Fruit fly (Drosophila melanogaster) whole organism, embryonic: ENCODE measurements around the gene CG10602.

Experiments
- Ada2b ChIP-seq: fragments of 200-800 bp; sonication (Bioruptor generic); IDR thresholded peaks from 2 replicates; pipeline ENCODE4 v1.3.6; 2022; ENCODE audit warnings: missing biosample characterization, missing genetic modification characterization
- CG10147 ChIP-seq: fragments of 200-800 bp; sonication (Bioruptor generic); optimal IDR thresholded peaks from 2 replicates; lab custom pipeline; 2019; ENCODE audit warnings: missing biosample characterization, mild to moderate bottlenecking, missing genetic modification characterization, moderate library complexity
- CG12769 ChIP-seq: fragments of 200-800 bp; sonication (Bioruptor generic); optimal IDR thresholded peaks from 2 replicates; lab custom pipeline; 2019; ENCODE audit warnings: missing biosample characterization, mild to moderate bottlenecking, missing genetic modification characterization, moderate library complexity
- CG13894 ChIP-seq: fragments of 200-800 bp; sonication (Bioruptor generic); optimal IDR thresholded peaks from 3 replicates; lab custom pipeline; 2018; ENCODE audit warnings: missing biosample characterization, mild to moderate bottlenecking, missing genetic modification characterization, moderate library complexity
- CG14860 ChIP-seq: fragments of 200-800 bp; sonication (Bioruptor generic); IDR thresholded peaks from 3 replicates; pipeline ENCODE4 v1.3.6; 2022; ENCODE audit warnings: missing biosample characterization, missing genetic modification characterization; ENCODE audit not compliant: partially characterized antibody
- CG14965 ChIP-seq: fragments of 200-800 bp; sonication (Bioruptor generic); optimal IDR thresholded peaks from 2 replicates; lab custom pipeline; 2016; ENCODE audit warnings: missing biosample characterization, missing genetic modification characterization, borderline replicate concordance
- CG15269 ChIP-seq: fragments of 200-800 bp; sonication (Bioruptor generic); optimal IDR thresholded peaks from 2 replicates; lab custom pipeline; 2018; ENCODE audit warnings: missing biosample characterization, mild to moderate bottlenecking, missing genetic modification characterization, moderate library complexity
- CG15514 ChIP-seq: fragments of 200-800 bp; sonication (Bioruptor generic); optimal IDR thresholded peaks from 3 replicates; lab custom pipeline; 2017; ENCODE audit warnings: missing biosample characterization, missing genetic modification characterization, mild to moderate bottlenecking, moderate library complexity, missing genetic modification reagents
- CG2875 ChIP-seq: fragments of 200-800 bp; sonication (Bioruptor generic); optimal IDR thresholded peaks from 2 replicates; lab custom pipeline; 2017; ENCODE audit warnings: missing biosample characterization, mild to moderate bottlenecking, missing genetic modification characterization, missing genetic modification reagents
- CG3163 ChIP-seq: fragments of 200-800 bp; sonication (Bioruptor generic); optimal IDR thresholded peaks from 3 replicates; lab custom pipeline; 2016; ENCODE audit warnings: missing biosample characterization, missing genetic modification characterization
- CG32532 ChIP-seq: fragments of 200-800 bp; sonication (Bioruptor generic); IDR thresholded peaks from 2 replicates; pipeline ENCODE4 v1.3.6; 2022; ENCODE audit warnings: missing biosample characterization, missing genetic modification characterization
- CG32772 ChIP-seq: fragments of 200-800 bp; sonication (Bioruptor generic); IDR thresholded peaks from 2 replicates; pipeline ENCODE4 v1.3.6; 2022; ENCODE audit warnings: missing biosample characterization, missing genetic modification characterization
- CG5180 ChIP-seq: fragments of 200-800 bp; sonication (Bioruptor generic); optimal IDR thresholded peaks from 3 replicates; lab custom pipeline; 2017; ENCODE audit warnings: missing biosample characterization, missing genetic modification characterization, mild to moderate bottlenecking, moderate library complexity, missing genetic modification reagents
- CG7786 ChIP-seq: fragments of 200-800 bp; sonication (Bioruptor generic); optimal IDR thresholded peaks from 2 replicates; lab custom pipeline; 2016; ENCODE audit warnings: missing biosample characterization, missing genetic modification characterization
- CG9932 ChIP-seq: fragments of 200-800 bp; sonication (Bioruptor generic); IDR thresholded peaks from 2 replicates; pipeline ENCODE4 v1.3.6; 2022; ENCODE audit warnings: missing biosample characterization, missing genetic modification characterization
- CHES-1-like ChIP-seq: fragments of 200-800 bp; sonication (Bioruptor generic); optimal IDR thresholded peaks from 2 replicates; lab custom pipeline; 2016; ENCODE audit warnings: missing biosample characterization, missing genetic modification characterization
- CTCF ChIP-seq: fragments of 200-800 bp; sonication (Bioruptor generic); optimal IDR thresholded peaks from 2 replicates; lab custom pipeline; 2017; ENCODE audit warnings: missing biosample characterization, mild to moderate bottlenecking, missing genetic modification characterization, moderate library complexity
- Doc2 ChIP-seq: fragments of 200-800 bp; sonication (Bioruptor generic); IDR thresholded peaks from 2 replicates; pipeline ENCODE4 v1.3.6; 2022; ENCODE audit warnings: missing biosample characterization, missing genetic modification characterization
- Ets65A ChIP-seq: fragments of 200-800 bp; sonication (Bioruptor generic); peaks from one replicate; lab custom pipeline; 2016; ENCODE audit warnings: missing biosample characterization, missing genetic modification characterization
- Fer3 ChIP-seq: fragments of 200-800 bp; sonication (Bioruptor generic); optimal IDR thresholded peaks from 2 replicates; lab custom pipeline; 2018; ENCODE audit warnings: missing biosample characterization, mild to moderate bottlenecking, missing genetic modification characterization, moderate library complexity
- Gug ChIP-seq: fragments of 200-800 bp; sonication (Bioruptor generic); IDR thresholded peaks from 4 replicates; pipeline ENCODE4 v1.3.6; 2022; ENCODE audit warnings: missing biosample characterization, missing genetic modification characterization
- HLH4C ChIP-seq: fragments of 200-800 bp; sonication (Bioruptor generic); IDR thresholded peaks from 3 replicates; pipeline ENCODE4 v1.3.6; 2022; ENCODE audit warnings: missing biosample characterization, missing genetic modification characterization; ENCODE audit not compliant: partially characterized antibody
- Hmr ChIP-seq: fragments of 200-800 bp; sonication (Bioruptor generic); optimal IDR thresholded peaks from 3 replicates; lab custom pipeline; 2017; ENCODE audit warnings: mild to moderate bottlenecking, missing biosample characterization, missing genetic modification reagents, missing genetic modification characterization
- Poxn ChIP-seq: fragments of 200-800 bp; sonication (Bioruptor generic); IDR thresholded peaks from 2 replicates; pipeline ENCODE4 v1.3.6; 2022; ENCODE audit warnings: missing biosample characterization, missing genetic modification characterization
- Rfx ChIP-seq: fragments of 200-800 bp; sonication (Bioruptor generic); IDR thresholded peaks from 2 replicates; pipeline ENCODE4 v1.3.6; 2022; ENCODE audit warnings: missing biosample characterization, missing genetic modification characterization
- Sox100B ChIP-seq: fragments of 200-800 bp; sonication (Bioruptor generic); optimal IDR thresholded peaks from 3 replicates; lab custom pipeline; 2018; ENCODE audit warnings: missing biosample characterization, mild to moderate bottlenecking, missing genetic modification characterization
- Trl ChIP-seq, 3 experiments: fragments of >200 bp in 2 of 3; fragments of 200-800 bp in 1 of 3; sonication (Bioruptor generic) in 1 of 3; optimal IDR thresholded peaks; 2 replicates in 1 of 3; 3 replicates in 2 of 3; lab custom pipeline; 2016 to 2017; ENCODE audit warnings: missing biosample characterization in 1 of 3, missing genetic modification characterization in 1 of 3
- aop ChIP-seq: fragments of 200-800 bp; sonication (Bioruptor generic); IDR thresholded peaks from 2 replicates; pipeline ENCODE4 v1.3.6; 2022; ENCODE audit warnings: missing biosample characterization, missing genetic modification characterization
- chinmo ChIP-seq: fragments of 200-800 bp; sonication (Bioruptor generic); IDR thresholded peaks from 4 replicates; pipeline ENCODE4 v1.3.6; 2022; ENCODE audit warnings: missing biosample characterization, missing genetic modification characterization; ENCODE audit not compliant: partially characterized antibody
- chn ChIP-seq: fragments of 200-800 bp; sonication (Bioruptor generic); optimal IDR thresholded peaks from 2 replicates; lab custom pipeline; 2016; ENCODE audit warnings: missing biosample characterization, missing genetic modification characterization
- crol ChIP-seq: fragments of 200-800 bp; sonication (Bioruptor generic); IDR thresholded peaks from 2 replicates; pipeline ENCODE4 v1.3.6; 2022; ENCODE audit warnings: missing biosample characterization, missing genetic modification characterization
- ewg ChIP-seq: fragments of 200-800 bp; sonication (Bioruptor generic); optimal IDR thresholded peaks from 3 replicates; lab custom pipeline; 2017; ENCODE audit warnings: mild to moderate bottlenecking, missing biosample characterization, missing genetic modification reagents, missing genetic modification characterization
- gfzf ChIP-seq: fragments of 200-800 bp; sonication (Bioruptor generic); optimal IDR thresholded peaks from 2 replicates; lab custom pipeline; 2016; ENCODE audit warnings: missing biosample characterization, mild to moderate bottlenecking, missing genetic modification characterization, moderate library complexity
- her ChIP-seq: fragments of 200-800 bp; sonication (Bioruptor generic); optimal IDR thresholded peaks from 2 replicates; lab custom pipeline; 2016; ENCODE audit warnings: missing biosample characterization, missing genetic modification characterization
- lmd ChIP-seq: fragments of 200-800 bp; sonication (Bioruptor generic); IDR thresholded peaks from 2 replicates; pipeline ENCODE4 v1.3.6; 2022; ENCODE audit warnings: missing biosample characterization, missing genetic modification characterization
- mam ChIP-seq: fragments of 200-800 bp; sonication (Bioruptor generic); optimal IDR thresholded peaks from 3 replicates; lab custom pipeline; 2016; ENCODE audit warnings: missing biosample characterization, missing genetic modification characterization
- nerfin-1 ChIP-seq: fragments of 200-800 bp; sonication (Bioruptor generic); optimal IDR thresholded peaks from 3 replicates; lab custom pipeline; 2019; ENCODE audit warnings: missing biosample characterization, mild to moderate bottlenecking, missing genetic modification characterization, moderate library complexity
- odd ChIP-seq: fragments of 200-800 bp; sonication (Bioruptor generic); optimal IDR thresholded peaks from 2 replicates; lab custom pipeline; 2017; ENCODE audit warnings: missing biosample characterization, mild to moderate bottlenecking, missing genetic modification characterization
- org-1 ChIP-seq: fragments of 200-800 bp; sonication (Bioruptor generic); optimal IDR thresholded peaks from 2 replicates; lab custom pipeline; 2017; ENCODE audit warnings: missing biosample characterization, missing genetic modification characterization
- schlank ChIP-seq: fragments of 200-800 bp; sonication (Bioruptor generic); optimal IDR thresholded peaks from 2 replicates; lab custom pipeline; 2018; ENCODE audit warnings: missing biosample characterization, mild to moderate bottlenecking, missing genetic modification characterization
- tgo ChIP-seq: fragments of 200-800 bp; sonication (Bioruptor generic); IDR thresholded peaks from 3 replicates; pipeline ENCODE4 v1.3.6; 2022; ENCODE audit warnings: missing biosample characterization, missing genetic modification characterization
- twi ChIP-seq: fragments of 200-800 bp; optimal IDR thresholded peaks from 2 replicates; lab custom pipeline; 2019; ENCODE audit warnings: missing biosample characterization, mild to moderate bottlenecking, missing genetic modification characterization, moderate library complexity
- wdn ChIP-seq: fragments of 200-800 bp; sonication (Bioruptor generic); IDR thresholded peaks from 2 replicates; pipeline ENCODE4 v1.3.6; 2022; ENCODE audit warnings: missing biosample characterization, missing genetic modification characterization
- yki ChIP-seq: fragments of >200 bp; optimal IDR thresholded peaks from 3 replicates; lab custom pipeline; 2018

Gene CG10602

DNA sequence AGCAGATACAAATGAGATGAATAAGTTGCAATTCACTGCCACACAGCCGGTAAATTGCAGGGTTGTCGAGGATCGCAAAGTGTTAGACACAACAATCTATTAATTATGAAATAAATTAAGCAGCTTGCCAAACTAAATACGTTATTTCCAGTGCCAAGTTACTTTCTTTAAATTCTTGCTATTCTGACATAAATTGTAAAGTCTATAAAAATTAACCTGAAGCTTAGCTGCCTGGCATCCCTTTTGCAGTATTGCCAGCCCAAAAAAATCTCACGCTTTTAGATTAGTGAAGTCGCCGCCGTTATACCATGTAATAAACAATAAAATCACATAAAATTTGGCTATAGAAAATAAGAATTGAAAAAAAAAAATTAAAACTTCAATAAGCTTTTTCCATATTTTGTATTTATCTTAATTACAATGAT lies 1.4 kb downstream of the CG10602 start (continued):
- TF ChIP-seq chn (GFP tag; lab: Kevin White, UChicago) (peak; percentile 94), CG9932 (peak; percentile 84), CG10147 (peak; percentile 82), Doc2 (GFP tag; lab: Robert Waterston, UW) (peak; percentile 70; the same call in 1 of the 2 replicates), Gug (peak; percentile 86), mam (peak; percentile 95), Rfx (GFP tag; lab: Robert Waterston, UW) (peak; percentile 91), CG32772 (peak; percentile 92), odd (GFP tag; lab: Kevin White, UChicago) (no peak), Sox100B (GFP tag; lab: Kevin White, UChicago) (peak; percentile 84), yki (lab: Kevin White, UChicago) (no peak), CG7786 (GFP tag; lab: Kevin White, UChicago) (peak; percentile 88), CG2875 (peak; percentile 76), CG14965 (GFP tag; lab: Kevin White, UChicago) (no peak)

- TF ChIP-seq CG14860 (GFP tag; lab: Robert Waterston, UW) (peak; percentile 53; the same call in 1 of the 3 replicates), CG32532 (GFP tag; lab: Robert Waterston, UW) (0 out of 2 replicates have a peak, but pooled peaks have one; percentile 24), HLH4C (GFP tag; lab: Robert Waterston, UW) (peak; percentile 61), lmd (GFP tag; lab: Robert Waterston, UW) (no peak)
These were observed 6.8 kb downstream of the CG10602 start for dm6 chr2L:18852249-18852648.

DNA sequence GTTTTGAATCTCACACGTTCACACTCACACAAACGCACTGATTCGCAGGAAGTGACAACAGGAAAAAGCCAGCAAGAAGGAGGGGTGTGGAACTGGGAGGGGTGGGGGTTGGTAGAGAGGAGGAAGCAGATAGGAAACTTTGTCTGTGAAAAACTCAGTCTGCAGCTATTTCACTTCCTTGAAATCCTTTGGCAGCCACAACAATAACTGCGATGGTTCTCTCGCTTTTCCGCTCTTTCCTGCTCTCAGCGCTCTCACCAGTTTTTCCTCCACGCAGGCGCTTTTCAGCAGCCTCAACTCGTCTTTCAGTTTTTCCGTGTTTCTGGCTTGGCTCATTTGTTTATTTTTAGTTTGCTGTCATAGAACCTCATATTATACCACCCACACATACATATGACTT lies 12.2 kb downstream of the CG10602 start:
- TF ChIP-seq chinmo, result 0 out of 4 replicates have a peak, but pooled peaks have one; percentile 10
- TF ChIP-seq CHES-1-like (GFP tag; lab: Kevin White, UChicago), result no peak
- no peak for TF ChIP-seq tgo
- TF ChIP-seq gfzf (GFP tag; lab: Kevin White, UChicago), result no peak
- TF ChIP-seq Hmr (GFP tag; lab: Kevin White, UChicago), result no peak
- no peak for TF ChIP-seq CG15269 (tag; lab: Kevin White, UChicago)
- no peak for TF ChIP-seq twi (tag; lab: Kevin White, UChicago)
- TF ChIP-seq crol, result peak; percentile 45; the same call in 1 of the 2 replicates
- no peak for TF ChIP-seq Rfx (GFP tag; lab: Robert Waterston, UW)
- peak; percentile 60 for TF ChIP-seq nerfin-1 (tag; lab: Kevin White, UChicago)
- peak; percentile 93 for TF ChIP-seq CG15514 (GFP tag; lab: Kevin White, UChicago)
- TF ChIP-seq her (GFP tag; lab: Kevin White, UChicago), result no peak
- no peak for TF ChIP-seq Fer3 (tag; lab: Kevin White, UChicago)
- TF ChIP-seq Ets65A (GFP tag; lab: Kevin White, UChicago), result peak; percentile 3
- TF ChIP-seq CG3163 (GFP tag; lab: Kevin White, UChicago), result no peak
- peak; percentile 32 for TF ChIP-seq CG13894 (tag; lab: Kevin White, UChicago)
- peak; percentile 55 to 72 for TF ChIP-seq Trl (optimal IDR thresholded peaks at IDR 0.05; lab: Kevin White, UChicago)
- TF ChIP-seq Trl (GFP tag; optimal IDR thresholded peaks at IDR 0.05; lab: Kevin White, UChicago), result no peak
- no peak for TF ChIP-seq Ada2b (GFP tag; lab: Robert Waterston, UW)
- no peak for TF ChIP-seq CTCF
- TF ChIP-seq org-1, result no peak
- TF ChIP-seq schlank (tag; lab: Kevin White, UChicago), result no peak
- TF ChIP-seq wdn (GFP tag; lab: Robert Waterston, UW), result no peak
- TF ChIP-seq CG12769 (tag; lab: Kevin White, UChicago), result no peak
- no peak for TF ChIP-seq CG5180 (GFP tag; lab: Kevin White, UChicago)
- peak; percentile 71 for TF ChIP-seq ewg (GFP tag; lab: Kevin White, UChicago)
- TF ChIP-seq aop (GFP tag; lab: Robert Waterston, UW), result no peak
- no peak for TF ChIP-seq Poxn
- TF ChIP-seq, all 482 proteins: peak for 8
